Worm (Caenorhabditis elegans) whole organism, mixed stage, embryonic: Measurements from ENCODE around the gene C01B10.7.

Source experiments
- M03D4.4 ChIP-seq: sonication (generic microtip); optimal IDR thresholded peaks from 2 replicates; lab custom pipeline; 2017; ENCODE audit warnings: mild to moderate bottlenecking, missing genetic modification characterization, missing compliant biosample characterization
- bed-3 ChIP-seq: fragments of 200-800 bp; sonication (Bioruptor generic); optimal IDR thresholded peaks from 3 replicates; lab custom pipeline; 2018; ENCODE audit warnings: mild to moderate bottlenecking, missing genetic modification characterization, moderate library complexity, missing compliant biosample characterization
- blmp-1 ChIP-seq: fragments of 150-350 bp; optimal IDR thresholded peaks from 2 replicates; lab custom pipeline; 2014; ENCODE audit warnings: missing biosample characterization, missing genetic modification characterization
- ceh-43 ChIP-seq: fragments of 200-800 bp; sonication (Bioruptor generic); optimal IDR thresholded peaks from 2 replicates; lab custom pipeline; 2018; ENCODE audit warnings: mild to moderate bottlenecking, missing genetic modification characterization, moderate library complexity, missing compliant biosample characterization
- ceh-83 ChIP-seq: fragments of 200-800 bp; sonication (Bioruptor generic); optimal IDR thresholded peaks from 2 replicates; lab custom pipeline; 2018; ENCODE audit warnings: mild to moderate bottlenecking, missing genetic modification characterization, missing compliant biosample characterization
- ces-1 ChIP-seq: fragments of 150-350 bp; optimal IDR thresholded peaks from 2 replicates; lab custom pipeline; 2014; ENCODE audit warnings: missing biosample characterization, missing genetic modification reagents, missing genetic modification characterization
- cnd-1 ChIP-seq: fragments of 200-800 bp; sonication (Bioruptor generic); optimal IDR thresholded peaks from 2 replicates; lab custom pipeline; 2018; ENCODE audit warnings: mild to moderate bottlenecking, missing genetic modification characterization, missing compliant biosample characterization
- drap-1 ChIP-seq: fragments of 200-800 bp; sonication (Bioruptor generic); optimal IDR thresholded peaks from 3 replicates; lab custom pipeline; 2018; ENCODE audit warnings: mild to moderate bottlenecking, missing genetic modification characterization, missing compliant biosample characterization
- elt-1 ChIP-seq: sonication (generic microtip); optimal IDR thresholded peaks from 2 replicates; lab custom pipeline; 2017; ENCODE audit warnings: missing genetic modification characterization, mild to moderate bottlenecking, missing compliant biosample characterization, antibody characterized with exemption, moderate library complexity, borderline replicate concordance; ENCODE audit not compliant: insufficient read depth
- elt-3 ChIP-seq: fragments of 150-350 bp; optimal IDR thresholded peaks from 2 replicates; lab custom pipeline; 2014; ENCODE audit warnings: missing biosample characterization, missing genetic modification characterization
- flh-1 ChIP-seq: fragments of 200-800 bp; sonication (Bioruptor generic); optimal IDR thresholded peaks from 2 replicates; lab custom pipeline; 2018; ENCODE audit warnings: mild to moderate bottlenecking, missing genetic modification characterization, moderate library complexity, missing compliant biosample characterization
- ham-2 ChIP-seq: fragments of 200-800 bp; sonication (Bioruptor generic); optimal IDR thresholded peaks from 2 replicates; lab custom pipeline; 2018; ENCODE audit warnings: mild to moderate bottlenecking, missing genetic modification characterization, missing compliant biosample characterization
- lin-32 ChIP-seq: fragments of 200-800 bp; sonication (Bioruptor generic); optimal IDR thresholded peaks from 2 replicates; lab custom pipeline; 2018; ENCODE audit warnings: mild to moderate bottlenecking, missing genetic modification characterization, missing compliant biosample characterization
- mab-5 ChIP-seq: fragments of 150-350 bp; optimal IDR thresholded peaks from 2 replicates; lab custom pipeline; 2014; ENCODE audit warnings: missing biosample characterization, missing genetic modification characterization
- mep-1 ChIP-seq: fragments of 150-350 bp; optimal IDR thresholded peaks from 2 replicates; lab custom pipeline; 2017; ENCODE audit warnings: missing biosample characterization, missing genetic modification reagents, missing genetic modification characterization, inconsistent platforms
- mls-2 ChIP-seq: sonication (generic microtip); optimal IDR thresholded peaks from 2 replicates; lab custom pipeline; 2016; ENCODE audit warnings: mild to moderate bottlenecking, missing genetic modification characterization, moderate library complexity, missing compliant biosample characterization
- nhr-237 ChIP-seq: fragments of 150-350 bp; optimal IDR thresholded peaks from 2 replicates; lab custom pipeline; 2014; ENCODE audit warnings: missing biosample characterization, missing genetic modification characterization
- nhr-28 ChIP-seq: fragments of 150-350 bp; optimal IDR thresholded peaks from 2 replicates; lab custom pipeline; 2014; ENCODE audit warnings: missing biosample characterization, missing genetic modification characterization
- nhr-76 ChIP-seq: sonication (generic microtip); optimal IDR thresholded peaks from 2 replicates; lab custom pipeline; 2017; ENCODE audit warnings: missing biosample characterization, missing genetic modification characterization
- pha-4 ChIP-seq: fragments of 150-350 bp; optimal IDR thresholded peaks from 2 replicates; lab custom pipeline; 2018; ENCODE audit warnings: missing biosample characterization, missing genetic modification reagents, missing genetic modification characterization
- sem-2 ChIP-seq: fragments of 200-800 bp; sonication (Bioruptor generic); optimal IDR thresholded peaks from 2 replicates; lab custom pipeline; 2018; ENCODE audit warnings: mild to moderate bottlenecking, missing genetic modification characterization, missing compliant biosample characterization
- snpc-4 ChIP-seq: fragments of 150-350 bp; optimal IDR thresholded peaks from 2 replicates; lab custom pipeline; 2014; ENCODE audit warnings: missing biosample characterization, missing genetic modification characterization
- tbx-8 ChIP-seq: fragments of 200-800 bp; sonication (Bioruptor generic); optimal IDR thresholded peaks from 2 replicates; lab custom pipeline; 2018; ENCODE audit warnings: mild to moderate bottlenecking, missing genetic modification characterization, moderate library complexity, missing compliant biosample characterization
- unc-39 ChIP-seq: fragments of 150-350 bp; optimal IDR thresholded peaks from 2 replicates; lab custom pipeline; 2014; ENCODE audit warnings: missing biosample characterization, missing genetic modification characterization
- unc-62 ChIP-seq: fragments of 150-350 bp; optimal IDR thresholded peaks from 2 replicates; lab custom pipeline; 2014; ENCODE audit warnings: missing biosample characterization, missing genetic modification reagents, missing genetic modification characterization
- zip-8 ChIP-seq: fragments of 150-350 bp; optimal IDR thresholded peaks from 2 replicates; lab custom pipeline; 2014; ENCODE audit warnings: missing biosample characterization, missing genetic modification characterization
- ztf-11 ChIP-seq: fragments of 150-350 bp; optimal IDR thresholded peaks from 2 replicates; lab custom pipeline; 2014; ENCODE audit warnings: missing biosample characterization, missing genetic modification characterization

The C01B10.7 gene

DNA sequence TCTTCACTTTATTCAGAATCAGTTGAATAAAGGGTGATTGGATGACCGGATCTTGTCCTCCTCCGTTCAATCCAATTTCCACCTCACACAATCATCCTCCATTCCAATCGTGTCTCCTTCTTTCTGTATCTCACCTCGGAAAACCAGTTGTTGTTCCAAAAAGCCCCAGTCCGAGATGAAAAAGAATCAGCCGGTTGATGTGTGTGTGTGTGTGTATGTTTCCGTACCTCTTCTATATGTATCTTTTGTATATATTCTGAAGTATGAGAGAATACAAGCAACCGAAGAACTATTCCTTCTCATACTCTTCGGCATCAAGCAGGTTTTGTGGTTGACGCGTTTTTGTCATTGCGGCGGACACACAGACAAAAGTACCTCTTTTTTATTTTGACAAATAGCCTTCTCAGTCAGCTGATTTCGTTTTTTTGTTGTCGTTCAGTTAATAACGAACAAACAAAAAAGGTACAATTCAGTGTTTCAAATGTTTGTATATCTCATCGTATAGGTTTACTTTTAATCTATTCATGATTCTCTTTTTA, 15.4 kb downstream of the C01B10.7 start:
- TF ChIP-seq sem-2 (GFP tag; lab: Kevin White, UChicago) (no peak), flh-1 (GFP tag; lab: Kevin White, UChicago) (no peak), nhr-28 (tag; lab: Kevin White, UChicago) (no peak), M03D4.4 (tag; lab: Kevin White, UChicago) (no peak), mep-1 (tag; lab: Kevin White, UChicago) (no peak), ceh-83 (GFP tag; lab: Kevin White, UChicago) (no peak), ces-1 (GFP tag; lab: Kevin White, UChicago) (no peak), snpc-4 (tag; lab: Kevin White, UChicago) (no peak), pha-4 (tag; lab: Kevin White, UChicago) (no peak), nhr-237 (tag; lab: Kevin White, UChicago) (no peak), ztf-11 (no peak), unc-62 (no peak), ham-2 (GFP tag; lab: Kevin White, UChicago) (no peak), mls-2 (tag; lab: Kevin White, UChicago) (no peak)

DNA sequence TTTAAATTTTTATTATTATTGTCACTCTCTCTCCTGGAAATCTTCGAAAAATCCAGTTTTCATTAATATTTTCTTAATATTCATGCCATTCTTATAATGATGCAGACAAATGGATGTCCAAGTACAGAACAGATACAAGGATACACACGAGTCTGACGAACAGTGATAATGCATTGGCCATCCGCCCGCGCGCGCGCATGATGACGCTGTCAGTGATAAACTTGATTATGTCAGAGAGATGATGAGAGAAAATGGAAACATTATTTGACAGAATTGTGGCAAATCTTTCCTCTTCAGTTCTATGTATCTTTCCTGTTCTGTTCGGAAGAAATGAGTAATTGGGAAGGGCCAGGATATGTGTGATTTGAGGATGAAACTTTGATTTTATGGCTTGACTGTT, 17.4 kb downstream of the C01B10.7 start:
- TF ChIP-seq bed-3 (GFP tag; lab: Kevin White, UChicago): no peak
- TF ChIP-seq unc-62: peak; percentile 16

ce11 chrIV:6657519-6658031, 19.2 kb downstream of the C01B10.7 start, which contains the start of gene C01B10.11:
Gene C01B10.11 (plus strand): TSS chrIV:6657981.
- TF ChIP-seq ces-1 (GFP tag; lab: Kevin White, UChicago) (no peak), mep-1 (tag; lab: Kevin White, UChicago) (no peak), zip-8 (tag; lab: Kevin White, UChicago) (no peak), cnd-1 (no peak), unc-62 (peak; percentile 44), blmp-1 (tag; lab: Kevin White, UChicago) (peak; percentile 42), mab-5 (tag; lab: Kevin White, UChicago) (no peak), elt-3 (tag; lab: Kevin White, UChicago) (peak; percentile 52), ceh-43 (GFP tag; lab: Kevin White, UChicago) (no peak), tbx-8 (no peak), nhr-237 (tag; lab: Kevin White, UChicago) (no peak), snpc-4 (tag; lab: Kevin White, UChicago) (no peak)

DNA sequence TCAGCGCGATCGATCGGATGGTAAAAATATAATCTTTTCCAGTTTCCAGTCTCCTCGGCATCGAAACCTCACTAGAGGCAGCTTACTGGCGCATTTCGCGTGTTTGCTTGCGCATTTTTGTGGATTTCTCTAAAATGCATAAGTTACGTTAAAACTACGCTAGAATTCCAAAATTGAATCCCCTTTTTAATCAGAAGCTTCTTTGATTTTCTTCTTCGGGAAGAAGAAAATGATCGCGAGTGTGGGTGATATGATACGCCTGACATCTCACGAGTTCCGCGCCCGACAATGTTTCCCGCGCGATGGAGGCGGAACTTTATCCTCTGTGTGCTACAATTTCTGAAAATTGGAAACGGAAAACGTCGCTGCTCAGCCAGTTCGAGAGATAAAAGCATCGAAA, 26.0 kb downstream of the C01B10.7 start:
- TF ChIP-seq nhr-237 (tag; lab: Kevin White, UChicago) (no peak), unc-62 (no peak), flh-1 (GFP tag; lab: Kevin White, UChicago) (no peak), ham-2 (GFP tag; lab: Kevin White, UChicago) (no peak), mab-5 (tag; lab: Kevin White, UChicago) (no peak), nhr-76 (tag; lab: Kevin White, UChicago) (no peak)
- TF ChIP-seq, all 35 proteins: peak for 0

DNA sequence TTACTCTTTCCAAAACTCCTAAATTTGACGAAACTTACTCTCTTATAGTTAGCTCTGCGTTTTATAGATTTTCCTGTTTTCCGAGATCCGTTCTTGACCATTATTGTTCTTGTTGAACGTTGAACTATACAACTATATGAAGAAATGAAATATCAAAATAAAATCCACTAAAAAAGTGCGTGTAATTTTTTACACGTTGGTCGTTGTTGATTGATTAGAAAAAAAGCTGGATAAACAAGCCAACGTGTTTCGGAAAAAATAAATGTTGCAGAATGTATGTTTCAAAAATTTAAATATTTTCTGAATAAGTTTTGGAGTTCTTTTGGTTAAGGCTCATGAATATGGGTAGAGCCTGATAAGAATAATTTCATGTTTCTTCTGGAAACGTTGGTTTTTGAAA, 29.5 kb downstream of the C01B10.7 start, which contains the start of gene Y73B6A.1:
Y73B6A.1 (minus strand) TSS at position 101 of the 400 bp plus-strand sequence.
- TF ChIP-seq drap-1 (GFP tag; lab: Kevin White, UChicago): no peak
- TF ChIP-seq zip-8 (tag; lab: Kevin White, UChicago): no peak
- no peak for TF ChIP-seq nhr-237 (tag; lab: Kevin White, UChicago)
- TF ChIP-seq lin-32: no peak
- TF ChIP-seq unc-62: no peak
- no peak for TF ChIP-seq elt-1 (tag; lab: Kevin White, UChicago)
- no peak for TF ChIP-seq elt-3 (tag; lab: Kevin White, UChicago)
- no peak for TF ChIP-seq nhr-76 (tag; lab: Kevin White, UChicago)
- TF ChIP-seq unc-39: no peak
- TF ChIP-seq ces-1 (GFP tag; lab: Kevin White, UChicago): no peak
- no peak for TF ChIP-seq M03D4.4 (tag; lab: Kevin White, UChicago)
